Worm (Caenorhabditis elegans) whole organism, mixed stage, embryonic: ENCODE results near the gene C46F2.1.

Source experiments
- cnd-1 ChIP-seq: fragments of 200-800 bp; sonication (Bioruptor generic); optimal IDR thresholded peaks from 2 replicates; lab custom pipeline; 2018; ENCODE audit warnings: mild to moderate bottlenecking, missing genetic modification characterization, missing compliant biosample characterization
- elt-3 ChIP-seq: fragments of 150-350 bp; optimal IDR thresholded peaks from 2 replicates; lab custom pipeline; 2014; ENCODE audit warnings: missing biosample characterization, missing genetic modification characterization
- lin-13 ChIP-seq: fragments of 150-350 bp; optimal IDR thresholded peaks from 2 replicates; lab custom pipeline; 2014; ENCODE audit warnings: missing biosample characterization, missing genetic modification characterization
- nhr-76 ChIP-seq: sonication (generic microtip); optimal IDR thresholded peaks from 2 replicates; lab custom pipeline; 2017; ENCODE audit warnings: missing biosample characterization, missing genetic modification characterization
- unc-39 ChIP-seq: fragments of 150-350 bp; optimal IDR thresholded peaks from 2 replicates; lab custom pipeline; 2014; ENCODE audit warnings: missing biosample characterization, missing genetic modification characterization
- unc-62 ChIP-seq: fragments of 150-350 bp; optimal IDR thresholded peaks from 2 replicates; lab custom pipeline; 2014; ENCODE audit warnings: missing biosample characterization, missing genetic modification reagents, missing genetic modification characterization

DNA sequence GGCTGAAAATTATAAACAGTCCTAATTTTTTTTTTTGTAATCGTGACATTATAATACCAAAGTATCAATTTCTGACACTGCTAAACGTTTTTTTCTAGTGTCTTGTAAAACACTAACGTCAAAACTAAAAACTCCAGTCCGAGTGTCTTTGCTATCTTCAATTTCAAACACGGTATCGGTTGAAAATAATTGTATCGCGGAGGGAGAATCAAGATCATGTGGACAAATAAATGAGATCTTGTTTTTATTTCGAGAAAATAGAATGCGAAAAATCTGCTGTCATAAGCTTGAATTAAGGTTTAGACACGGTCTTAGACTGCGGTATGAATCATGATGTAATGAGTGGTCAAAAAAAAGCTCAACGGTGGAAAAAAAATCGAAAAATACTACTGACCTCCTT lies 29.2 kb upstream of the C46F2.1 start:
- TF ChIP-seq unc-62: no peak
- TF ChIP-seq elt-3: no peak
- TF ChIP-seq cnd-1: no peak
- TF ChIP-seq lin-13 (tag; lab: Kevin White, UChicago): no peak
- no peak for TF ChIP-seq unc-39 (tag; lab: Kevin White, UChicago)
- TF ChIP-seq nhr-76 (tag; lab: Kevin White, UChicago): no peak
